Worm (Caenorhabditis elegans) whole organism, late embryonic: ENCODE results near the gene C15C8.5.

Experiments
- C08G9.2 ChIP-seq: sonication (generic microtip); optimal IDR thresholded peaks from 2 replicates; lab custom pipeline; 2016; ENCODE audit warnings: mild to moderate bottlenecking, missing genetic modification characterization, moderate library complexity, missing compliant biosample characterization
- C38D4.7 ChIP-seq: fragments of 200-800 bp; sonication (Bioruptor generic); optimal IDR thresholded peaks from 2 replicates; lab custom pipeline; 2018; ENCODE audit warnings: mild to moderate bottlenecking, missing genetic modification characterization, moderate library complexity, missing compliant biosample characterization
- F13H6.1 ChIP-seq: sonication (generic microtip); optimal IDR thresholded peaks from 2 replicates; lab custom pipeline; 2016; ENCODE audit warnings: missing genetic modification characterization, missing compliant biosample characterization
- ahr-1 ChIP-seq: sonication (generic microtip); optimal IDR thresholded peaks from 2 replicates; lab custom pipeline; 2016; ENCODE audit warnings: missing genetic modification characterization, missing compliant biosample characterization
- ceh-14 ChIP-seq: sonication (generic microtip); optimal IDR thresholded peaks from 2 replicates; lab custom pipeline; 2016; ENCODE audit warnings: missing genotype, missing genetic modification characterization, missing compliant biosample characterization
- ceh-18 ChIP-seq: sonication (generic microtip); optimal IDR thresholded peaks from 2 replicates; lab custom pipeline; 2016; ENCODE audit warnings: missing genetic modification characterization, missing compliant biosample characterization
- ceh-22 ChIP-seq: sonication (generic microtip); optimal IDR thresholded peaks from 2 replicates; lab custom pipeline; 2017; ENCODE audit warnings: missing biosample characterization, missing genetic modification characterization
- ceh-30 ChIP-seq: fragments of 150-350 bp; optimal IDR thresholded peaks from 2 replicates; lab custom pipeline; 2014; ENCODE audit warnings: missing biosample characterization, missing genetic modification characterization
- ceh-31 ChIP-seq: sonication (generic microtip); optimal IDR thresholded peaks from 2 replicates; lab custom pipeline; 2016; ENCODE audit warnings: missing genetic modification characterization, missing compliant biosample characterization
- ceh-34 ChIP-seq: sonication (generic microtip); optimal IDR thresholded peaks from 2 replicates; lab custom pipeline; 2016; ENCODE audit warnings: mild to moderate bottlenecking, missing genetic modification characterization, missing compliant biosample characterization
- ceh-45 ChIP-seq: fragments of 200-800 bp; sonication (Bioruptor generic); IDR thresholded peaks from 2 replicates; pipeline ENCODE4 v1.3.6; 2022; ENCODE audit warnings: missing genetic modification reagents, missing genetic modification characterization, missing compliant biosample characterization
- ceh-48 ChIP-seq: sonication (generic microtip); optimal IDR thresholded peaks from 2 replicates; lab custom pipeline; 2016; ENCODE audit warnings: missing genetic modification characterization, inconsistent platforms, missing compliant biosample characterization
- ceh-6 ChIP-seq: fragments of 200-800 bp; sonication (Bioruptor generic); optimal IDR thresholded peaks from 2 replicates; lab custom pipeline; 2018; ENCODE audit warnings: mild to moderate bottlenecking, missing genetic modification characterization, missing compliant biosample characterization
- ceh-9 ChIP-seq: sonication (generic microtip); optimal IDR thresholded peaks from 2 replicates; lab custom pipeline; 2016; ENCODE audit warnings: mild to moderate bottlenecking, missing genetic modification characterization, inconsistent platforms, missing compliant biosample characterization
- che-1 ChIP-seq: sonication (generic microtip); optimal IDR thresholded peaks from 2 replicates; lab custom pipeline; 2016; ENCODE audit warnings: mild to moderate bottlenecking, missing genetic modification characterization, missing compliant biosample characterization
- dve-1 ChIP-seq: sonication (generic microtip); optimal IDR thresholded peaks from 2 replicates; lab custom pipeline; 2017; ENCODE audit warnings: antibody characterized with exemption, mild to moderate bottlenecking, missing genetic modification characterization, missing compliant biosample characterization
- ets-4 ChIP-seq: sonication (generic microtip); optimal IDR thresholded peaks from 2 replicates; lab custom pipeline; 2016; ENCODE audit warnings: missing genetic modification characterization, missing compliant biosample characterization
- fax-1 ChIP-seq: sonication (generic microtip); optimal IDR thresholded peaks from 2 replicates; lab custom pipeline; 2016; ENCODE audit warnings: missing genotype, missing genetic modification characterization, missing compliant biosample characterization
- fkh-10 ChIP-seq: fragments of 150-350 bp; optimal IDR thresholded peaks from 2 replicates; lab custom pipeline; 2014; ENCODE audit warnings: missing biosample characterization, missing genetic modification reagents, missing genetic modification characterization
- fkh-6 ChIP-seq: sonication (generic microtip); optimal IDR thresholded peaks from 2 replicates; lab custom pipeline; 2016; ENCODE audit warnings: missing genetic modification characterization, missing compliant biosample characterization
- gmeb-2 ChIP-seq: sonication (generic microtip); optimal IDR thresholded peaks from 2 replicates; lab custom pipeline; 2016; ENCODE audit warnings: missing genetic modification characterization, inconsistent platforms, missing compliant biosample characterization
- hlh-15 ChIP-seq: sonication (generic microtip); optimal IDR thresholded peaks from 2 replicates; lab custom pipeline; 2016; ENCODE audit warnings: missing genetic modification characterization, missing compliant biosample characterization
- hlh-6 ChIP-seq: sonication (generic microtip); optimal IDR thresholded peaks from 2 replicates; lab custom pipeline; 2016; ENCODE audit warnings: missing genotype, missing genetic modification characterization, missing compliant biosample characterization
- hlh-8 ChIP-seq: sonication (generic microtip); optimal IDR thresholded peaks from 2 replicates; lab custom pipeline; 2016; ENCODE audit warnings: missing genotype, missing genetic modification characterization, missing compliant biosample characterization
- lim-6 ChIP-seq: sonication (generic microtip); optimal IDR thresholded peaks from 2 replicates; lab custom pipeline; 2016; ENCODE audit warnings: missing genetic modification characterization, missing compliant biosample characterization
- mec-3 ChIP-seq: sonication (generic microtip); optimal IDR thresholded peaks from 2 replicates; lab custom pipeline; 2016; ENCODE audit warnings: borderline replicate concordance, missing genetic modification characterization, missing compliant biosample characterization
- nhr-232 ChIP-seq: sonication (generic microtip); optimal IDR thresholded peaks from 2 replicates; lab custom pipeline; 2016; ENCODE audit warnings: missing genetic modification characterization, missing compliant biosample characterization
- pag-3 ChIP-seq: sonication (generic microtip); optimal IDR thresholded peaks from 2 replicates; lab custom pipeline; 2016; ENCODE audit warnings: missing compliant biosample characterization, missing genetic modification characterization, borderline replicate concordance
- pat-9 ChIP-seq: fragments of 200-800 bp; sonication (Bioruptor generic); optimal IDR thresholded peaks from 2 replicates; lab custom pipeline; 2018; ENCODE audit warnings: mild to moderate bottlenecking, missing genetic modification characterization, moderate library complexity, missing compliant biosample characterization
- pha-2 ChIP-seq: sonication (generic microtip); optimal IDR thresholded peaks from 2 replicates; lab custom pipeline; 2017; ENCODE audit warnings: mild to moderate bottlenecking, missing genetic modification characterization, missing compliant biosample characterization
- pha-4 ChIP-seq: fragments of 150-350 bp; optimal IDR thresholded peaks from 2 replicates; lab custom pipeline; 2018; ENCODE audit warnings: missing biosample characterization, missing genetic modification reagents, missing genetic modification characterization
- rnt-1 ChIP-seq: sonication (generic microtip); optimal IDR thresholded peaks from 2 replicates; lab custom pipeline; 2016; ENCODE audit warnings: missing genetic modification characterization, missing compliant biosample characterization
- sox-2 ChIP-seq: fragments of 200-800 bp; sonication (Bioruptor generic); IDR thresholded peaks from 2 replicates; pipeline ENCODE4 v1.3.6; 2022; ENCODE audit warnings: missing genetic modification reagents, missing genetic modification characterization, missing compliant biosample characterization
- sox-4 ChIP-seq: sonication (generic microtip); optimal IDR thresholded peaks from 2 replicates; lab custom pipeline; 2017; ENCODE audit warnings: mild to moderate bottlenecking, missing genetic modification characterization, inconsistent platforms, missing compliant biosample characterization
- syd-9 ChIP-seq: sonication (generic microtip); optimal IDR thresholded peaks from 2 replicates; lab custom pipeline; 2016; ENCODE audit warnings: mild to moderate bottlenecking, missing genetic modification characterization, moderate library complexity, missing compliant biosample characterization
- ttx-3 ChIP-seq: sonication (generic microtip); optimal IDR thresholded peaks from 2 replicates; lab custom pipeline; 2016; ENCODE audit warnings: missing genetic modification reagents, missing genetic modification characterization, missing compliant biosample characterization
- unc-3 ChIP-seq, 2 experiments: fragments of 200-800 bp in 1 of 2; sonication (Bioruptor generic) in 1 of 2; sonication (generic microtip) in 1 of 2; conservative IDR thresholded peaks in 1 of 2; optimal IDR thresholded peaks in 1 of 2; 2 replicates each; pipeline versions ENCODE4 v1.3.6 to Lab custom; 2016 to 2022; ENCODE audit warnings: missing compliant biosample characterization in 2 of 2, missing genetic modification characterization in 2 of 2, missing genetic modification reagents in 1 of 2
- unc-55 ChIP-seq: sonication (generic microtip); optimal IDR thresholded peaks from 2 replicates; lab custom pipeline; 2017; ENCODE audit warnings: missing biosample characterization, missing genetic modification reagents, missing genetic modification characterization
- unc-86 ChIP-seq: sonication (generic microtip); optimal IDR thresholded peaks from 2 replicates; lab custom pipeline; 2016; ENCODE audit warnings: missing genetic modification characterization, missing compliant biosample characterization

Gene C15C8.5

ce11 chrV:12780248-12780647, 32.4 kb downstream of the C15C8.5 start (continued):
- TF ChIP-seq ceh-18 (tag; lab: Kevin White, UChicago) (peak; percentile 75), ceh-45 (GFP tag; lab: Robert Waterston, UW) (peak; percentile 96), ceh-14 (tag; lab: Kevin White, UChicago) (peak; percentile 88), pat-9 (peak; percentile 87), rnt-1 (tag; lab: Kevin White, UChicago) (peak; percentile 69), ceh-34 (peak; percentile 89), F13H6.1 (peak; percentile 81), syd-9 (tag; lab: Kevin White, UChicago) (peak; percentile 92), unc-55 (no peak), lim-6 (tag; lab: Kevin White, UChicago) (peak; percentile 75), ceh-6 (GFP tag; lab: Kevin White, UChicago) (peak; percentile 92), C08G9.2 (tag; lab: Kevin White, UChicago) (peak; percentile 80), nhr-232 (tag; lab: Kevin White, UChicago) (peak; percentile 89), ttx-3 (tag; lab: Kevin White, UChicago) (peak; percentile 88), pha-2 (tag; lab: Kevin White, UChicago) (peak; percentile 92), sox-2 (GFP tag; lab: Robert Waterston, UW) (peak; percentile 88)

- TF ChIP-seq ahr-1 (tag; lab: Kevin White, UChicago) (no peak), fax-1 (tag; lab: Kevin White, UChicago) (no peak), ceh-31 (tag; lab: Kevin White, UChicago) (no peak), ceh-9 (tag; lab: Kevin White, UChicago) (no peak), ceh-34 (no peak), ets-4 (tag; lab: Kevin White, UChicago) (no peak), ceh-45 (GFP tag; lab: Robert Waterston, UW) (no peak), nhr-232 (tag; lab: Kevin White, UChicago) (no peak), ceh-48 (tag; lab: Kevin White, UChicago) (no peak)
These were observed 37.1 kb downstream of the C15C8.5 start, which contains the start of gene sre-20 for ce11 chrV:12784861-12785260. TSS of gene sre-20 (minus strand) at chrV:12784961.

ce11 chrV:12786340-12786739, 38.5 kb downstream of the C15C8.5 start:
- TF ChIP-seq ceh-6 (GFP tag; lab: Kevin White, UChicago) (no peak), ceh-30 (no peak), dve-1 (tag; lab: Kevin White, UChicago) (no peak), unc-3 (GFP tag; conservative IDR thresholded peaks at IDR 0.05; lab: Robert Waterston, UW) (no peak), unc-3 (tag; optimal IDR thresholded peaks at IDR 0.05; lab: Kevin White, UChicago) (no peak), ceh-14 (tag; lab: Kevin White, UChicago) (no peak), mec-3 (no peak), unc-86 (tag; lab: Kevin White, UChicago) (no peak), F13H6.1 (no peak), hlh-6 (tag; lab: Kevin White, UChicago) (no peak), ahr-1 (tag; lab: Kevin White, UChicago) (no peak), ets-4 (tag; lab: Kevin White, UChicago) (no peak)

ce11 chrV:12787026-12787425, 39.2 kb downstream of the C15C8.5 start, which contains the start of gene fkb-4:
TSS of gene fkb-4 (minus strand) at chrV:12787126.
- TF ChIP-seq mec-3 (no peak), pag-3 (tag; lab: Kevin White, UChicago) (no peak), gmeb-2 (no peak), sox-4 (tag; lab: Kevin White, UChicago) (no peak), pha-4 (no peak), ceh-9 (tag; lab: Kevin White, UChicago) (no peak), che-1 (tag; lab: Kevin White, UChicago) (no peak), hlh-8 (tag; lab: Kevin White, UChicago) (no peak), ceh-30 (no peak), C38D4.7 (GFP tag; lab: Kevin White, UChicago) (no peak), fkh-10 (no peak), ceh-18 (tag; lab: Kevin White, UChicago) (no peak), ceh-22 (tag; lab: Kevin White, UChicago) (no peak), hlh-15 (tag; lab: Kevin White, UChicago) (no peak), fkh-6 (tag; lab: Kevin White, UChicago) (no peak)
